Fruit fly (Drosophila melanogaster): ENCODE results near the gene t-Grip91.

dm6 chr2L:15768097-15768496, 15.8 kb upstream of the t-Grip91 start, which contains the start of gene wek:
- TF ChIP-seq CTCF (optimal IDR thresholded peaks at IDR 0.05) (no peak), CG8478 (optimal IDR thresholded peaks at IDR 0.05) (no peak)
